Fruit fly (Drosophila melanogaster): Measurements from ENCODE around the gene CG31279.

Gene CG31279

dm6 chr3R:16441367-16441923, 11.0 kb downstream of the CG31279 start, which contains the start of gene ema (continued):
- 0 out of 2 replicates have a peak, but pooled peaks have one; percentile 22 for TF ChIP-seq rib (GFP tag; IDR thresholded peaks at IDR 0.05)
- TF ChIP-seq CG6854 (GFP tag; optimal IDR thresholded peaks at IDR 0.05): no peak
- TF ChIP-seq Sry-β (GFP tag; optimal IDR thresholded peaks at IDR 0.05): peak; percentile 92
- TF ChIP-seq dm (GFP tag; optimal IDR thresholded peaks at IDR 0.05): peak; percentile 13
- TF ChIP-seq CG4282 (GFP tag; optimal IDR thresholded peaks at IDR 0.05): no peak
- 0 out of 3 replicates have a peak, but pooled peaks have one; percentile 7 for TF ChIP-seq CG6791 (GFP tag; IDR thresholded peaks at IDR 0.05; ENCODE audit: partially characterized antibody)
- TF ChIP-seq Pdp1 (GFP tag; optimal IDR thresholded peaks at IDR 0.05): peak in 1 of 2 experiments; percentile 50
- TF ChIP-seq sc (optimal IDR thresholded peaks at IDR 0.05): no peak
- TF ChIP-seq sc (GFP tag; optimal IDR thresholded peaks at IDR 0.05): no peak
- peak; percentile 17 for TF ChIP-seq pho (GFP tag; optimal IDR thresholded peaks at IDR 0.05)
- peak; percentile 3 for TF ChIP-seq CG12942 (GFP tag; optimal IDR thresholded peaks at IDR 0.05)
- peak; percentile 47 for TF ChIP-seq Fer1 (GFP tag; optimal IDR thresholded peaks at IDR 0.05)
- peak; percentile 8 for TF ChIP-seq tin (GFP tag; optimal IDR thresholded peaks at IDR 0.05)
- TF ChIP-seq CG7372 (GFP tag; IDR thresholded peaks at IDR 0.05): no peak
- no peak for TF ChIP-seq seq (GFP tag; IDR thresholded peaks at IDR 0.05)
- peak; percentile 66 for TF ChIP-seq pzg (GFP tag; optimal IDR thresholded peaks at IDR 0.05)
- no peak for TF ChIP-seq Atf3 (GFP tag; optimal IDR thresholded peaks at IDR 0.05)
- TF ChIP-seq corto (GFP tag; optimal IDR thresholded peaks at IDR 0.05): no peak
- no peak for TF ChIP-seq pita (GFP tag; optimal IDR thresholded peaks at IDR 0.05)
- TF ChIP-seq Taf1 (GFP tag; IDR thresholded peaks at IDR 0.05): no peak
- no peak for TF ChIP-seq pum (GFP tag; optimal IDR thresholded peaks at IDR 0.05)
- TF ChIP-seq CG4360 (GFP tag; IDR thresholded peaks at IDR 0.05): 0 out of 2 replicates have a peak, but pooled peaks have one; percentile 30
- peak; percentile 80 for TF ChIP-seq YL-1 (GFP tag; optimal IDR thresholded peaks at IDR 0.05)
- TF ChIP-seq CG31388 (GFP tag; optimal IDR thresholded peaks at IDR 0.05): no peak
- 0 out of 3 replicates have a peak, but pooled peaks have one; percentile 38 for TF ChIP-seq Dbx (GFP tag; IDR thresholded peaks at IDR 0.05)
- TF ChIP-seq E2f2 (GFP tag; IDR thresholded peaks at IDR 0.05): peak; percentile 45
- TF ChIP-seq CG30403 (GFP tag; optimal IDR thresholded peaks at IDR 0.05): peak; percentile 48
- peak; percentile 6 for TF ChIP-seq CG10979 (tag; optimal IDR thresholded peaks at IDR 0.05)
- TF ChIP-seq Max (GFP tag; optimal IDR thresholded peaks at IDR 0.05): peak; percentile 25
- no peak for TF ChIP-seq CG14441 (GFP tag; IDR thresholded peaks at IDR 0.05)
- TF ChIP-seq Ets65A (GFP tag): peak; percentile 9
- no peak for TF ChIP-seq pnt (GFP tag; optimal IDR thresholded peaks at IDR 0.05)
- no peak for TF ChIP-seq CG8089 (GFP tag; optimal IDR thresholded peaks at IDR 0.05)
- TF ChIP-seq bbx (GFP tag; IDR thresholded peaks at IDR 0.05; ENCODE audit: partially characterized antibody): peak; percentile 52; the same call in 1 of the 2 replicates
- no peak for TF ChIP-seq E2f1 (GFP tag; IDR thresholded peaks at IDR 0.05)
- TF ChIP-seq CG10431 (GFP tag; optimal IDR thresholded peaks at IDR 0.05): peak; percentile 51
- no peak for TF ChIP-seq hb (GFP tag; IDR thresholded peaks at IDR 0.05; ENCODE audit: partially characterized antibody)
- peak; percentile 39 for TF ChIP-seq Hsf (GFP tag; optimal IDR thresholded peaks at IDR 0.05)
- peak; percentile 58 for TF ChIP-seq CG4617 (GFP tag; optimal IDR thresholded peaks at IDR 0.05; ENCODE audit: borderline replicate concordance)
- TF ChIP-seq CG4854 (GFP tag; optimal IDR thresholded peaks at IDR 0.05): no peak
- peak; percentile 90 for TF ChIP-seq MESR4 (GFP tag; optimal IDR thresholded peaks at IDR 0.05)
- TF ChIP-seq Sin3A (optimal IDR thresholded peaks at IDR 0.05): peak; percentile 7
- TF ChIP-seq Ada2b (GFP tag; IDR thresholded peaks at IDR 0.05): peak; percentile 13; the same call in 1 of the 2 replicates
- TF ChIP-seq vfl (GFP tag; optimal IDR thresholded peaks at IDR 0.05): no peak
- TF ChIP-seq CG30020 (tag; optimal IDR thresholded peaks at IDR 0.05): peak; percentile 15
- TF ChIP-seq CG13424 (tag; optimal IDR thresholded peaks at IDR 0.05): peak; percentile 34
- peak; percentile 25 for TF ChIP-seq B-H2 (GFP tag; optimal IDR thresholded peaks at IDR 0.05)
- TF ChIP-seq ftz-f1 (GFP tag; optimal IDR thresholded peaks at IDR 0.05): no peak
- TF ChIP-seq Lim3 (GFP tag; IDR thresholded peaks at IDR 0.05): no peak
- TF ChIP-seq row (GFP tag; IDR thresholded peaks at IDR 0.05): peak; percentile 90

Measured in whole organism, embryonic.